Worm (Caenorhabditis elegans): Measurements from ENCODE around the gene ZK154.5.

DNA sequence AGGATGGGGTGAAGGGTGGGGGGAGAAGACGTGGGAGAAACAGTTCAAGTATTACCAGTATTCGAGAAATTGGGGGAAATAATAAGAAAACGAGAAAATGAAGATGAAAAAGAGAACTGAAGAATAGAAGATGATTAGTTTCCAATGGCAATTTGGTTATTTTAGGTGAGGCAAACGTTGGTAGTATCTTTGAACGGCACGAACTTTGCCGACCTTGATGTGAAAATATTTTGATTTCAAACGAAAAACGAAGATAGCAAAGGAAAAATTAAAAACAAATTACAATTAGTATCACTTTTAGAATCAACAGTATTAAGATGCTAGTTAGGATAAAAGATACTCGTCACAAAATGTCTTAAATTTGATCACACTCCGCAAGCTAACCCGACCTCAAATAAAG is 46.4 kb upstream of the ZK154.5 start, which contains the start of gene sul-3:
- no peak for TF ChIP-seq ceh-39 (tag; optimal IDR thresholded peaks at IDR 0.05)
- no peak for TF ChIP-seq nhr-237 (tag; optimal IDR thresholded peaks at IDR 0.05)
- no peak for TF ChIP-seq mep-1 (tag; optimal IDR thresholded peaks at IDR 0.05)
- no peak for TF ChIP-seq nhr-76 (tag; optimal IDR thresholded peaks at IDR 0.05)
- TF ChIP-seq lin-13 (tag; optimal IDR thresholded peaks at IDR 0.05) = no peak
- no peak for TF ChIP-seq pha-4 (tag; optimal IDR thresholded peaks at IDR 0.05)
